Fruit fly (Drosophila melanogaster) whole organism, embryonic: Measurements from ENCODE around the gene wit.
A peak's percentile ranks its signal among the peaks of the same experiment; 100 is the strongest.

Experiments used
- CG10565 ChIP-seq: fragments of 200-800 bp; sonication (Bioruptor generic); optimal IDR thresholded peaks from 3 replicates; lab custom pipeline; 2016; ENCODE audit warnings: missing biosample characterization, mild to moderate bottlenecking, missing genetic modification characterization
- CG10959 ChIP-seq: fragments of 200-800 bp; sonication (Bioruptor generic); IDR thresholded peaks from 2 replicates; pipeline ENCODE4 v1.3.6; 2022; ENCODE audit warnings: missing biosample characterization, missing genetic modification characterization
- CG11398 ChIP-seq: fragments of 200-800 bp; sonication (Bioruptor generic); optimal IDR thresholded peaks from 2 replicates; lab custom pipeline; 2016; ENCODE audit warnings: missing biosample characterization, missing genetic modification characterization
- CG11456 ChIP-seq: fragments of 200-800 bp; sonication (Bioruptor generic); IDR thresholded peaks from 3 replicates; pipeline ENCODE4 v1.3.6; 2022; ENCODE audit warnings: missing biosample characterization, missing genetic modification characterization
- CG12071 ChIP-seq: fragments of 200-800 bp; sonication (Bioruptor generic); optimal IDR thresholded peaks from 3 replicates; lab custom pipeline; 2018; ENCODE audit warnings: missing biosample characterization, mild to moderate bottlenecking, missing genetic modification characterization
- CG12104 ChIP-seq: fragments of 200-800 bp; sonication (Bioruptor generic); optimal IDR thresholded peaks from 3 replicates; lab custom pipeline; 2016; ENCODE audit warnings: missing biosample characterization, missing genetic modification characterization
- CG12299 ChIP-seq: fragments of 200-800 bp; sonication (Bioruptor generic); optimal IDR thresholded peaks from 2 replicates; lab custom pipeline; 2018; ENCODE audit warnings: missing biosample characterization, mild to moderate bottlenecking, missing genetic modification characterization
- CG13287 ChIP-seq: fragments of 200-800 bp; sonication (Bioruptor generic); IDR thresholded peaks from 2 replicates; pipeline ENCODE4 v1.3.6; 2022; ENCODE audit warnings: missing biosample characterization, missing genetic modification characterization; ENCODE audit not compliant: partially characterized antibody
- CG13624 ChIP-seq: fragments of 200-800 bp; sonication (Bioruptor generic); optimal IDR thresholded peaks from 2 replicates; lab custom pipeline; 2016; ENCODE audit warnings: missing biosample characterization, missing genetic modification characterization
- CG14965 ChIP-seq: fragments of 200-800 bp; sonication (Bioruptor generic); optimal IDR thresholded peaks from 2 replicates; lab custom pipeline; 2016; ENCODE audit warnings: missing biosample characterization, missing genetic modification characterization, borderline replicate concordance
- CG15696 ChIP-seq: fragments of 200-800 bp; sonication (Bioruptor generic); optimal IDR thresholded peaks from 2 replicates; lab custom pipeline; 2019; ENCODE audit warnings: missing biosample characterization, mild to moderate bottlenecking, missing genetic modification characterization, moderate library complexity
- CG16813 ChIP-seq: fragments of 200-800 bp; sonication (Bioruptor generic); IDR thresholded peaks from 3 replicates; pipeline ENCODE4 v1.3.6; 2022; ENCODE audit warnings: missing biosample characterization, missing genetic modification characterization; ENCODE audit not compliant: partially characterized antibody
- CG18599 ChIP-seq: fragments of 200-800 bp; sonication (Bioruptor generic); optimal IDR thresholded peaks from 3 replicates; lab custom pipeline; 2017; ENCODE audit warnings: missing biosample characterization, missing genetic modification characterization, mild to moderate bottlenecking, moderate library complexity, missing genetic modification reagents
- CG3726 ChIP-seq: fragments of 200-800 bp; sonication (Bioruptor generic); IDR thresholded peaks from 3 replicates; pipeline ENCODE4, ENCODE4 v1.3.6; 2022; ENCODE audit warnings: missing biosample characterization, missing genetic modification characterization
- CG3838 ChIP-seq: fragments of 200-800 bp; sonication (Bioruptor generic); optimal IDR thresholded peaks from 3 replicates; lab custom pipeline; 2016; ENCODE audit warnings: missing biosample characterization, missing genetic modification characterization
- CG5953 ChIP-seq: fragments of 200-800 bp; sonication (Bioruptor generic); IDR thresholded peaks from 2 replicates; pipeline ENCODE4 v1.3.6; 2022; ENCODE audit warnings: missing biosample characterization, missing genetic modification characterization
- CG6854 ChIP-seq: fragments of 200-800 bp; sonication (Bioruptor generic); optimal IDR thresholded peaks from 3 replicates; lab custom pipeline; 2017; ENCODE audit warnings: missing biosample characterization, mild to moderate bottlenecking, missing genetic modification characterization
- CG8089 ChIP-seq: fragments of 200-800 bp; sonication (Bioruptor generic); optimal IDR thresholded peaks from 3 replicates; lab custom pipeline; 2016; ENCODE audit warnings: missing biosample characterization, missing genetic modification characterization
- CG8281 ChIP-seq: fragments of 200-800 bp; sonication (Bioruptor generic); optimal IDR thresholded peaks from 2 replicates; lab custom pipeline; 2018; ENCODE audit warnings: missing biosample characterization, mild to moderate bottlenecking, missing genetic modification characterization, moderate library complexity
- CG8290 ChIP-seq, 3 experiments: fragments of 200-800 bp; sonication (Bioruptor generic); optimal IDR thresholded peaks; 2 replicates each; lab custom pipeline; 2016 to 2019; ENCODE audit warnings: missing biosample characterization in 3 of 3, missing genetic modification characterization in 3 of 3, mild to moderate bottlenecking in 2 of 3, moderate library complexity in 1 of 3
- CG9817 ChIP-seq: fragments of 200-800 bp; sonication (Bioruptor generic); optimal IDR thresholded peaks from 2 replicates; lab custom pipeline; 2018; ENCODE audit warnings: missing biosample characterization, mild to moderate bottlenecking, missing genetic modification characterization, moderate library complexity
- CHES-1-like ChIP-seq: fragments of 200-800 bp; sonication (Bioruptor generic); optimal IDR thresholded peaks from 2 replicates; lab custom pipeline; 2016; ENCODE audit warnings: missing biosample characterization, missing genetic modification characterization
- Chrac-16 ChIP-seq: fragments of 200-800 bp; sonication (Bioruptor generic); optimal IDR thresholded peaks from 3 replicates; lab custom pipeline; 2016; ENCODE audit warnings: missing biosample characterization, missing genetic modification characterization
- CrebB ChIP-seq: fragments of 200-800 bp; sonication (Bioruptor generic); optimal IDR thresholded peaks from 3 replicates; lab custom pipeline; 2018; ENCODE audit warnings: missing biosample characterization, mild to moderate bottlenecking, missing genetic modification characterization
- Dll ChIP-seq: fragments of 200-800 bp; sonication (Bioruptor generic); IDR thresholded peaks from 4 replicates; pipeline ENCODE4 v1.3.6; 2022; ENCODE audit warnings: missing biosample characterization, missing genetic modification characterization; ENCODE audit not compliant: partially characterized antibody
- E2f2 ChIP-seq: fragments of 200-800 bp; sonication (Bioruptor generic); IDR thresholded peaks from 2 replicates; pipeline ENCODE4 v1.3.6; 2022; ENCODE audit warnings: missing biosample characterization, missing genetic modification characterization
- Ets65A ChIP-seq: fragments of 200-800 bp; sonication (Bioruptor generic); peaks from one replicate; lab custom pipeline; 2016; ENCODE audit warnings: missing biosample characterization, missing genetic modification characterization
- HLH4C ChIP-seq: fragments of 200-800 bp; sonication (Bioruptor generic); IDR thresholded peaks from 3 replicates; pipeline ENCODE4 v1.3.6; 2022; ENCODE audit warnings: missing biosample characterization, missing genetic modification characterization; ENCODE audit not compliant: partially characterized antibody
- HmgZ ChIP-seq: fragments of 200-800 bp; sonication (Bioruptor generic); optimal IDR thresholded peaks from 2 replicates; lab custom pipeline; 2018; ENCODE audit warnings: missing biosample characterization, mild to moderate bottlenecking, missing genetic modification characterization
- Hr39 ChIP-seq: fragments of >200 bp; optimal IDR thresholded peaks from 2 replicates; lab custom pipeline; 2017
- MTF-1 ChIP-seq: fragments of 200-800 bp; sonication (Bioruptor generic); optimal IDR thresholded peaks from 2 replicates; lab custom pipeline; 2018; ENCODE audit warnings: missing biosample characterization, mild to moderate bottlenecking, missing genetic modification characterization, borderline replicate concordance
- NfI ChIP-seq: fragments of 200-800 bp; sonication (Bioruptor generic); optimal IDR thresholded peaks from 3 replicates; lab custom pipeline; 2018; ENCODE audit warnings: missing biosample characterization, mild to moderate bottlenecking, missing genetic modification characterization, moderate library complexity
- Pdp1 ChIP-seq, 2 experiments: fragments of 200-800 bp; sonication (Bioruptor generic); optimal IDR thresholded peaks; 3 replicates each; lab custom pipeline; 2016; ENCODE audit warnings: missing biosample characterization in 2 of 2, missing genetic modification characterization in 2 of 2, mild to moderate bottlenecking in 1 of 2, moderate library complexity in 1 of 2
- Scr ChIP-seq: fragments of 200-800 bp; sonication (Bioruptor generic); IDR thresholded peaks from 2 replicates; pipeline ENCODE4 v1.3.6; 2022; ENCODE audit warnings: missing biosample characterization, missing genetic modification characterization; ENCODE audit not compliant: partially characterized antibody
- Six4 ChIP-seq: fragments of 200-800 bp; sonication (Bioruptor generic); optimal IDR thresholded peaks from 2 replicates; lab custom pipeline; 2016; ENCODE audit warnings: missing biosample characterization, missing genetic modification characterization
- Spps ChIP-seq: fragments of 200-800 bp; sonication (Bioruptor generic); optimal IDR thresholded peaks from 2 replicates; lab custom pipeline; 2018; ENCODE audit warnings: missing biosample characterization, mild to moderate bottlenecking, missing genetic modification characterization
- Stat92E ChIP-seq, 3 experiments: fragments of >200 bp in 2 of 3; fragments of 200-800 bp in 1 of 3; sonication (Bioruptor generic) in 1 of 3; optimal IDR thresholded peaks; 2 replicates each; lab custom pipeline; 2017 to 2019; ENCODE audit warnings: missing biosample characterization in 3 of 3, missing genetic modification characterization in 3 of 3, mild to moderate bottlenecking in 1 of 3, moderate library complexity in 1 of 3
- Vsx1 ChIP-seq: fragments of 200-800 bp; sonication (Bioruptor generic); optimal IDR thresholded peaks from 2 replicates; lab custom pipeline; 2017; ENCODE audit warnings: missing biosample characterization, mild to moderate bottlenecking, missing genetic modification characterization, missing genetic modification reagents
- ara ChIP-seq: fragments of 200-800 bp; sonication (Bioruptor generic); IDR thresholded peaks from 2 replicates; pipeline ENCODE4 v1.3.6; 2022; ENCODE audit warnings: missing biosample characterization, missing genetic modification characterization
- dan ChIP-seq: fragments of 200-800 bp; sonication (Bioruptor generic); IDR thresholded peaks from 2 replicates; pipeline ENCODE4 v1.3.6; 2022; ENCODE audit warnings: missing biosample characterization, missing genetic modification characterization
- gsb-n ChIP-seq: fragments of 200-800 bp; sonication (Bioruptor generic); optimal IDR thresholded peaks from 3 replicates; lab custom pipeline; 2018; ENCODE audit warnings: missing biosample characterization, mild to moderate bottlenecking, missing genetic modification characterization
- h ChIP-seq: fragments of >200 bp; optimal IDR thresholded peaks from 2 replicates; lab custom pipeline; 2017
- jing ChIP-seq: fragments of 200-800 bp; sonication (Bioruptor generic); optimal IDR thresholded peaks from 2 replicates; lab custom pipeline; 2018; ENCODE audit warnings: missing biosample characterization, mild to moderate bottlenecking, missing genetic modification characterization
- nerfin-2 ChIP-seq: fragments of 200-800 bp; sonication (Bioruptor generic); IDR thresholded peaks from 2 replicates; pipeline ENCODE4 v1.3.6; 2022; ENCODE audit warnings: missing biosample characterization, missing genetic modification characterization; ENCODE audit not compliant: partially characterized antibody
- pho ChIP-seq: fragments of 200-800 bp; sonication (Bioruptor generic); optimal IDR thresholded peaks from 2 replicates; lab custom pipeline; 2016; ENCODE audit warnings: missing biosample characterization, missing genetic modification characterization
- repo ChIP-seq: fragments of 200-800 bp; sonication (Bioruptor generic); optimal IDR thresholded peaks from 2 replicates; lab custom pipeline; 2016; ENCODE audit warnings: missing biosample characterization, missing genetic modification characterization
- salm ChIP-seq: fragments of 200-800 bp; sonication (Bioruptor generic); optimal IDR thresholded peaks from 2 replicates; lab custom pipeline; 2018; ENCODE audit warnings: missing biosample characterization, mild to moderate bottlenecking, missing genetic modification characterization
- slbo ChIP-seq: fragments of 200-800 bp; sonication (Bioruptor generic); IDR thresholded peaks from 2 replicates; pipeline ENCODE4 v1.3.6; 2022; ENCODE audit warnings: missing biosample characterization, missing genetic modification characterization
- unpg ChIP-seq: fragments of 200-800 bp; sonication (Bioruptor generic); optimal IDR thresholded peaks from 3 replicates; lab custom pipeline; 2018; ENCODE audit warnings: missing biosample characterization, mild to moderate bottlenecking, missing genetic modification characterization, moderate library complexity
- yki ChIP-seq: fragments of >200 bp; optimal IDR thresholded peaks from 3 replicates; lab custom pipeline; 2018

The wit gene

DNA sequence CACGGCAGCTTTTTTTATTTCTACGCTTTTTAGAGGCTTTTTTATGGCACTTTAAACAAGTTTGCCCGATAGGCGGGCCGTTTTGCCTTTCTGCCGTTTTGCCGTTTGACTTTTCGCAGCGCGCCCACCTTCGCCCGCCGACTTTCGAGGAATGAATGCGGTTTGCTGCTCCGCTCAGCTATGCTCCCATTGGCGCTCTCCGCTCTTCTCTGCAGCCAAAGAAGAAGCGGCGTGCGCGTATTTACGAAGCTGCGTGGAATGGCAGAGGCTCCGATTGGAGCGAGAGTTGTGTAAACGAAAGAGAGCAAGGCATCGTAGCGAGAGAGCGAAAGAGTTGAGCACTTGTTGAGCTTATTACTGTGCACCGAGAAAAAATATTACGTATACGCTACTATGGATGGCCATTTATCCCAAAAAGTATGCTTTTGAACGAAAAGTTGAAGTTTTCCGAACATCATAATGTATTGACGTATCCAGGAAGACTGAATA, at the start of gene wit (continued):
- no peak for TF ChIP-seq Chrac-16 (GFP tag; lab: Kevin White, UChicago)
- TF ChIP-seq ara (GFP tag; lab: Robert Waterston, UW): no peak
- TF ChIP-seq MTF-1: no peak
- peak; percentile 80 for TF ChIP-seq Ets65A
- TF ChIP-seq CG12104 (GFP tag; lab: Kevin White, UChicago): no peak
- peak; percentile 57 for TF ChIP-seq yki
- peak; percentile 21 for TF ChIP-seq NfI (GFP tag; lab: Kevin White, UChicago)
- no peak for TF ChIP-seq CG10565 (GFP tag; lab: Kevin White, UChicago)
- TF ChIP-seq CHES-1-like (GFP tag; lab: Kevin White, UChicago): no peak
- no peak for TF ChIP-seq CG11398 (GFP tag; lab: Kevin White, UChicago)
- TF ChIP-seq Spps (tag; lab: Kevin White, UChicago): no peak
- peak; percentile 21 for TF ChIP-seq CG12299 (tag; lab: Kevin White, UChicago)
- TF ChIP-seq CG15696 (tag; lab: Kevin White, UChicago): no peak
- TF ChIP-seq Pdp1 (GFP tag; optimal IDR thresholded peaks at IDR 0.05; lab: Kevin White, UChicago): peak in 1 of 2 experiments; percentile 73
- TF ChIP-seq Hr39: no peak
- no peak for TF ChIP-seq repo (GFP tag; lab: Kevin White, UChicago)
- TF ChIP-seq CG8089 (GFP tag; lab: Kevin White, UChicago): no peak
- TF ChIP-seq Six4: no peak
- no peak for TF ChIP-seq HLH4C (GFP tag; lab: Robert Waterston, UW)
- no peak for TF ChIP-seq CG13624 (GFP tag; lab: Kevin White, UChicago)
- no peak for TF ChIP-seq CG5953
- TF ChIP-seq dan (GFP tag; lab: Robert Waterston, UW): no peak
- TF ChIP-seq h: no peak
- peak; percentile 47; the same call in 1 of the 4 replicates for TF ChIP-seq Dll (GFP tag; lab: Robert Waterston, UW)
- peak; percentile 28 for TF ChIP-seq Scr
- TF ChIP-seq CG12071 (GFP tag; lab: Kevin White, UChicago): peak; percentile 47
- TF ChIP-seq CG14965 (GFP tag; lab: Kevin White, UChicago): no peak
- TF ChIP-seq nerfin-2 (GFP tag; lab: Robert Waterston, UW): no peak
- TF ChIP-seq CG9817 (tag; lab: Kevin White, UChicago): no peak
- no peak for TF ChIP-seq Stat92E (GFP tag; optimal IDR thresholded peaks at IDR 0.05; lab: Kevin White, UChicago)
- peak; percentile 30 for TF ChIP-seq CrebB (tag; lab: Kevin White, UChicago)
- TF ChIP-seq CG10959 (GFP tag; lab: Robert Waterston, UW): no peak
- TF ChIP-seq CG11456 (GFP tag; lab: Robert Waterston, UW): no peak
- peak; percentile 26 for TF ChIP-seq HmgZ (tag; lab: Kevin White, UChicago)
- TF ChIP-seq CG3726 (GFP tag; lab: Robert Waterston, UW): no peak
- no peak for TF ChIP-seq gsb-n
- no peak for TF ChIP-seq CG8290 (GFP tag; optimal IDR thresholded peaks at IDR 0.05; lab: Kevin White, UChicago)
- TF ChIP-seq CG8290 (tag; optimal IDR thresholded peaks at IDR 0.05; lab: Kevin White, UChicago): peak in 1 of 2 experiments; percentile 73
- peak; percentile 6 for TF ChIP-seq unpg (GFP tag; lab: Kevin White, UChicago)
- peak; percentile 65 for TF ChIP-seq CG6854 (GFP tag; lab: Kevin White, UChicago)
- TF ChIP-seq slbo (GFP tag; lab: Robert Waterston, UW): 0 out of 2 replicates have a peak, but pooled peaks have one; percentile 36
- TF ChIP-seq E2f2 (GFP tag; lab: Robert Waterston, UW): peak; percentile 17; the same call in 1 of the 2 replicates
- TF ChIP-seq CG13287: peak; percentile 73
- peak; percentile 49 for TF ChIP-seq CG18599 (GFP tag; lab: Kevin White, UChicago)
- no peak for TF ChIP-seq CG3838 (GFP tag; lab: Kevin White, UChicago)
- TF ChIP-seq salm (tag; lab: Kevin White, UChicago): no peak
- TF ChIP-seq pho (GFP tag; lab: Kevin White, UChicago): peak; percentile 22
- peak; percentile 57 for TF ChIP-seq Vsx1 (GFP tag; lab: Kevin White, UChicago)
- TF ChIP-seq CG8281: no peak
- TF ChIP-seq jing: no peak
- no peak for TF ChIP-seq CG16813 (GFP tag; lab: Robert Waterston, UW)
